Fruit fly (Drosophila melanogaster): ENCODE results near the gene CG34288.

dm6 chr3R:22483537-22483936, 36.5 kb upstream of the CG34288 start:
- TF ChIP-seq fd96Ca (GFP tag; IDR thresholded peaks at IDR 0.05): no peak
- TF ChIP-seq CG10348 (GFP tag; IDR thresholded peaks at IDR 0.05): no peak
- TF ChIP-seq EcR (GFP tag; optimal IDR thresholded peaks at IDR 0.05): no peak
- no peak for TF ChIP-seq CG15710 (tag; optimal IDR thresholded peaks at IDR 0.05)
- TF ChIP-seq Snoo (tag; optimal IDR thresholded peaks at IDR 0.05): no peak
- TF ChIP-seq CG8159 (tag; optimal IDR thresholded peaks at IDR 0.05): no peak
- TF ChIP-seq Ets98B (GFP tag; IDR thresholded peaks at IDR 0.05): no peak
- TF ChIP-seq CG4496 (GFP tag; IDR thresholded peaks at IDR 0.05): no peak
- TF ChIP-seq Pif1B (GFP tag; optimal IDR thresholded peaks at IDR 0.05): no peak
- TF ChIP-seq CG12605 (GFP tag; IDR thresholded peaks at IDR 0.05): no peak

Measured in whole organism, pupa.